Fruit fly (Drosophila melanogaster): ENCODE results near the gene Kots.
A peak's percentile ranks its signal among the peaks of the same experiment; 100 is the strongest.

Kots gene

DNA sequence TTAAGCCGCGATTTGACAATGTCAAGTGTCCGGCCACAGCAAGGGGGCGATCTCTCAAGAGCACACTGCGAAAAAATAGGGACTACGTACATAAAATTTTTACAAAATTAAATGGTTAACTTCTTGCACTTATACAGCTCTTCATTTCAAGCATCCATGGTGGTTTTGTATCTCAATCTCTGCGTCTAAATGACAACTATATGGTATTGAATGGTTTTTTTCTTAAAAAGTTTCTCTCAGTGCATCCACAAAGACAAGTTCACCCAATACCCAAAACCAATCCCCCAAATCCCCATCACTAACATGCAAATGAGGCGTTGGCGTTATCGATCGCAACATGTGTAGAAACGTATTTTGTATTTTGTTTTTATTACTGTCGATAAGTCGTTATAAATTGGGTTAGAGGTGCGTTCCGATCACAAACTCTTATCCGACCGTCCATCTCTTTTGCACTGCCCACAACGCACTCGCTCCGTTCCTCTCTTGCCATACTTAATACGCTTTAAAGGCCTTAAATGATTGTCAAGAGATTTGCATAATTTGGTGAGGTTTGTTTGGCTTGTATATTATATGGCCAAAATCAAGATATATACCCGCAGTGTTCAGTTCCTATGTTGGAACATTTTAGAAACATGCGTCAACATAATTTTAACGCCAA is 49.1 kb downstream of the Kots start (continued):
- peak; percentile 41 for TF ChIP-seq CHES-1-like (GFP tag; optimal IDR thresholded peaks at IDR 0.05)
- TF ChIP-seq E2f2 (GFP tag; IDR thresholded peaks at IDR 0.05), result peak; percentile 52
- TF ChIP-seq CG17802 (tag; optimal IDR thresholded peaks at IDR 0.05), result peak; percentile 44
- peak; percentile 74 for TF ChIP-seq Side (GFP tag; optimal IDR thresholded peaks at IDR 0.05)
- no peak for TF ChIP-seq br (optimal IDR thresholded peaks at IDR 0.05)
- TF ChIP-seq CG5953 (GFP tag; IDR thresholded peaks at IDR 0.05), result peak; percentile 77
- peak; percentile 88 for TF ChIP-seq vvl (GFP tag; IDR thresholded peaks at IDR 0.05)
- peak; percentile 70 for TF ChIP-seq Asciz (GFP tag; optimal IDR thresholded peaks at IDR 0.05)
- TF ChIP-seq Dp (GFP tag; optimal IDR thresholded peaks at IDR 0.05), result no peak
- TF ChIP-seq MBD-R2 (GFP tag; IDR thresholded peaks at IDR 0.05), result peak; percentile 53; the same call in 1 of the 2 replicates
- TF ChIP-seq salm (tag; optimal IDR thresholded peaks at IDR 0.05), result peak; percentile 60
- peak; percentile 53 for TF ChIP-seq Dek (tag; optimal IDR thresholded peaks at IDR 0.05)
- TF ChIP-seq CG6813 (GFP tag; optimal IDR thresholded peaks at IDR 0.05), result peak; percentile 36
- TF ChIP-seq scrt (GFP tag; optimal IDR thresholded peaks at IDR 0.05), result peak; percentile 70
- peak; percentile 56 for TF ChIP-seq CG43689 (GFP tag; IDR thresholded peaks at IDR 0.05)
- no peak for TF ChIP-seq usp (GFP tag; optimal IDR thresholded peaks at IDR 0.05)
- TF ChIP-seq CG30020 (tag; optimal IDR thresholded peaks at IDR 0.05), result no peak
- TF ChIP-seq crol (GFP tag; IDR thresholded peaks at IDR 0.05), result no peak
- TF ChIP-seq CG7556 (GFP tag; optimal IDR thresholded peaks at IDR 0.05), result peak; percentile 65
- TF ChIP-seq ssp (GFP tag; IDR thresholded peaks at IDR 0.05), result peak; percentile 58
- TF ChIP-seq wek (GFP tag; optimal IDR thresholded peaks at IDR 0.05), result peak; percentile 50
- peak; percentile 77; the same call in 2 of the 3 replicates for TF ChIP-seq so (GFP tag; IDR thresholded peaks at IDR 0.05)
- TF ChIP-seq CG3847 (GFP tag; IDR thresholded peaks at IDR 0.05), result peak; percentile 46
- TF ChIP-seq schlank (tag; optimal IDR thresholded peaks at IDR 0.05), result peak; percentile 12
- TF ChIP-seq CG12391 (tag; optimal IDR thresholded peaks at IDR 0.05), result peak; percentile 80
- peak; percentile 65 for TF ChIP-seq CG7372 (GFP tag; IDR thresholded peaks at IDR 0.05)
- peak; percentile 59 for TF ChIP-seq CG8765 (GFP tag; IDR thresholded peaks at IDR 0.05)
- peak; percentile 53 for TF ChIP-seq CG8290 (GFP tag; optimal IDR thresholded peaks at IDR 0.05)
- peak in 1 of 2 experiments; percentile 65 for TF ChIP-seq CG8290 (tag; optimal IDR thresholded peaks at IDR 0.05)
- TF ChIP-seq CG9932 (GFP tag; IDR thresholded peaks at IDR 0.05), result peak; percentile 69
- no peak for TF ChIP-seq HLHmδ (GFP tag; optimal IDR thresholded peaks at IDR 0.05)
- no peak for TF ChIP-seq CTCF (GFP tag; optimal IDR thresholded peaks at IDR 0.05)
- no peak for TF ChIP-seq dati (GFP tag; IDR thresholded peaks at IDR 0.05)
- no peak for TF ChIP-seq nom (GFP tag; optimal IDR thresholded peaks at IDR 0.05)
- no peak for TF ChIP-seq emc (GFP tag; optimal IDR thresholded peaks at IDR 0.05)
- peak; percentile 84 for TF ChIP-seq Ptx1 (GFP tag; IDR thresholded peaks at IDR 0.05)
- peak; percentile 67; the same call in 1 of the 2 replicates for TF ChIP-seq wor (GFP tag; IDR thresholded peaks at IDR 0.05)
- TF ChIP-seq pb (GFP tag; optimal IDR thresholded peaks at IDR 0.05), result peak; percentile 79
- TF ChIP-seq CG15269 (tag; optimal IDR thresholded peaks at IDR 0.05), result peak; percentile 74
- TF ChIP-seq GATAe (GFP tag; conservative IDR thresholded peaks at IDR 0.05), result 0 out of 2 replicates have a peak, but pooled peaks have one; percentile 30
- TF ChIP-seq Sox102F (GFP tag; optimal IDR thresholded peaks at IDR 0.05), result peak; percentile 84
- TF ChIP-seq toy (GFP tag; IDR thresholded peaks at IDR 0.05), result no peak
- TF ChIP-seq otp (GFP tag; IDR thresholded peaks at IDR 0.05), result peak; percentile 77
- TF ChIP-seq tna (GFP tag; IDR thresholded peaks at IDR 0.05; ENCODE audit: partially characterized antibody), result no peak
